Fruit fly (Drosophila melanogaster) whole organism, embryonic: ENCODE measurements around the gene Spn28Db.

Experiments
- CG11093 ChIP-seq: fragments of 200-800 bp; sonication (Bioruptor generic); IDR thresholded peaks from 3 replicates; pipeline ENCODE4 v1.3.6; 2022; ENCODE audit warnings: missing biosample characterization, missing genetic modification characterization
- CG15479 ChIP-seq: fragments of 200-800 bp; sonication (Bioruptor generic); optimal IDR thresholded peaks from 3 replicates; lab custom pipeline; 2019; ENCODE audit warnings: missing biosample characterization, mild to moderate bottlenecking, missing genetic modification characterization, moderate library complexity

DNA sequence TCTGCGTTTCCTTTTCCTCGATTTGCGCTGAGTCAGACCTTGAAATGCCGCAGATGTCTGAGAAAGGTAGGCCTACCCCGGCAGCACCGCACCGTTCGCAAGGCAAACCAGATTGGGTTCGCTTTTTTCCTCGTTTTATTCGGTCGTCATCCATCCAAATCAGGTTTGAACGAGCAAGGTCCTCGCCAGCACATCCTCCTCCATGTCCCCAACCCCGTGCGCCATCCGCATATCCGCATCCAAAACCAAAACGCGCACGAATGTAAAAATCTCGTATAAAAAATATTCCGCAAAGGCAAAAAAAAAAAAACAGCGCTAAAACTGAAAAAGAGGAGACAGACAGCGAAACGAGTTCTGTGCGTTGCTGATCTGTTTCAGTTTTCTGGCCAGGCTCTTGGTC, 19.4 kb upstream of the Spn28Db start:
- TF ChIP-seq CG15479 (GFP tag; lab: Kevin White, UChicago) (no peak), CG11093 (GFP tag; lab: Robert Waterston, UW) (no peak)
